Worm (Caenorhabditis elegans) whole organism, L1 larva: ENCODE measurements around the gene Y44A6D.6.
A peak's percentile ranks its signal among the peaks of the same experiment; 100 is the strongest.

Experiments
- C16A3.4 ChIP-seq: fragments of 150-350 bp; optimal IDR thresholded peaks from 2 replicates; lab custom pipeline; 2014; ENCODE audit warnings: missing biosample characterization, missing genetic modification characterization
- Y116A8C.19 ChIP-seq: sonication (generic microtip); optimal IDR thresholded peaks from 2 replicates; lab custom pipeline; 2016; ENCODE audit warnings: missing compliant biosample characterization, missing genetic modification characterization, borderline replicate concordance
- ama-1 ChIP-seq: fragments of 150-350 bp; optimal IDR thresholded peaks from 2 replicates; lab custom pipeline; 2014
- blmp-1 ChIP-seq: fragments of 150-350 bp; optimal IDR thresholded peaks from 2 replicates; lab custom pipeline; 2014; ENCODE audit warnings: missing biosample characterization, missing genetic modification characterization
- ceh-8 ChIP-seq: fragments of 200-800 bp; sonication (Bioruptor generic); optimal IDR thresholded peaks from 2 replicates; lab custom pipeline; 2018; ENCODE audit warnings: mild to moderate bottlenecking, missing genetic modification characterization, moderate library complexity, missing compliant biosample characterization
- ceh-82 ChIP-seq, 3 experiments: fragments of 150-350 bp in 1 of 3; sonication (generic microtip) in 2 of 3; optimal IDR thresholded peaks; 2 replicates each; lab custom pipeline; 2014 to 2017; ENCODE audit warnings: missing biosample characterization in 3 of 3, missing genetic modification characterization in 3 of 3
- ceh-88 ChIP-seq: fragments of 200-800 bp; sonication (Bioruptor generic); IDR thresholded peaks from 2 replicates; pipeline ENCODE4 v1.3.6; 2022; ENCODE audit warnings: missing genetic modification characterization, missing compliant biosample characterization
- ces-1 ChIP-seq: fragments of 150-350 bp; optimal IDR thresholded peaks from 2 replicates; lab custom pipeline; 2014; ENCODE audit warnings: missing biosample characterization, missing genetic modification reagents, missing genetic modification characterization
- dpl-1 ChIP-seq, 3 experiments: fragments of 150-350 bp in 2 of 3; sonication (generic microtip) in 1 of 3; optimal IDR thresholded peaks; 2 replicates each; lab custom pipeline; 2014 to 2017; ENCODE audit warnings: missing biosample characterization in 3 of 3, missing genetic modification characterization in 3 of 3, missing genetic modification reagents in 3 of 3
- efl-1 ChIP-seq, 4 experiments: fragments of 150-350 bp; optimal IDR thresholded peaks in 3 of 4; peaks in 1 of 4; 1 replicate in 1 of 4; 2 replicates in 3 of 4; lab custom pipeline; 2014; ENCODE audit warnings: missing biosample characterization in 2 of 4, missing genetic modification characterization in 2 of 4, missing genetic modification reagents in 2 of 4
- efl-3 ChIP-seq: fragments of 200-800 bp; sonication (Bioruptor generic); optimal IDR thresholded peaks from 2 replicates; lab custom pipeline; 2018; ENCODE audit warnings: mild to moderate bottlenecking, missing genetic modification characterization, missing compliant biosample characterization
- egl-13 ChIP-seq: sonication (generic microtip); optimal IDR thresholded peaks from 2 replicates; lab custom pipeline; 2016; ENCODE audit warnings: missing genotype, missing genetic modification reagents, missing genetic modification characterization, missing compliant biosample characterization
- egl-27 ChIP-seq, 2 experiments: fragments of 150-350 bp in 1 of 2; sonication (generic microtip); optimal IDR thresholded peaks; 3 replicates each; lab custom pipeline; 2017 to 2018; ENCODE audit warnings: missing biosample characterization in 2 of 2, missing genetic modification characterization in 2 of 2, missing genetic modification reagents in 2 of 2
- elt-3 ChIP-seq, 6 experiments: fragments of 150-350 bp in 1 of 6; sonication (generic microtip); optimal IDR thresholded peaks; 2 replicates each; lab custom pipeline; 2017 to 2018; ENCODE audit warnings: missing biosample characterization in 6 of 6, missing genetic modification characterization in 6 of 6, inconsistent platforms in 1 of 6
- fkh-10 ChIP-seq: sonication (generic microtip); optimal IDR thresholded peaks from 2 replicates; lab custom pipeline; 2017; ENCODE audit warnings: missing biosample characterization, missing genetic modification reagents, missing genetic modification characterization
- fkh-4 ChIP-seq: sonication (generic microtip); optimal IDR thresholded peaks from 2 replicates; lab custom pipeline; 2016; ENCODE audit warnings: missing compliant biosample characterization, missing genetic modification characterization, borderline replicate concordance
- fkh-8 ChIP-seq: sonication (generic microtip); optimal IDR thresholded peaks from 2 replicates; lab custom pipeline; 2016; ENCODE audit warnings: mild to moderate bottlenecking, missing genetic modification characterization, missing compliant biosample characterization
- fos-1 ChIP-seq: fragments of 150-350 bp; optimal IDR thresholded peaks from 2 replicates; lab custom pipeline; 2014; ENCODE audit warnings: missing biosample characterization, missing genetic modification characterization
- hlh-17 ChIP-seq: fragments of 200-800 bp; sonication (Bioruptor generic); optimal IDR thresholded peaks from 2 replicates; lab custom pipeline; 2018; ENCODE audit warnings: missing genetic modification characterization, mild to moderate bottlenecking, missing compliant biosample characterization, moderate library complexity, borderline replicate concordance
- hlh-4 ChIP-seq: sonication (generic microtip); optimal IDR thresholded peaks from 2 replicates; lab custom pipeline; 2016; ENCODE audit warnings: mild to moderate bottlenecking, missing genetic modification characterization, missing compliant biosample characterization
- hpl-2 ChIP-seq: fragments of 150-350 bp; optimal IDR thresholded peaks from 2 replicates; lab custom pipeline; 2014; ENCODE audit warnings: missing biosample characterization, missing genetic modification reagents, missing genetic modification characterization
- isw-1 ChIP-seq: fragments of 200-800 bp; sonication (Bioruptor generic); IDR thresholded peaks from 2 replicates; pipeline ENCODE4 v1.3.6; 2022; ENCODE audit warnings: missing genetic modification characterization, missing compliant biosample characterization
- lin-35 ChIP-seq, 2 experiments: fragments of 150-350 bp; optimal IDR thresholded peaks; 2 replicates each; lab custom pipeline; 2014; ENCODE audit warnings: missing biosample characterization in 2 of 2, missing genetic modification characterization in 2 of 2, missing genetic modification reagents in 2 of 2
- lin-39 ChIP-seq: fragments of 150-350 bp; optimal IDR thresholded peaks from 2 replicates; lab custom pipeline; 2014; ENCODE audit warnings: missing biosample characterization, missing genetic modification reagents, missing genetic modification characterization
- lir-3 ChIP-seq: sonication (generic microtip); optimal IDR thresholded peaks from 2 replicates; lab custom pipeline; 2016; ENCODE audit warnings: mild to moderate bottlenecking, missing genetic modification characterization, moderate library complexity, missing compliant biosample characterization; ENCODE audit not compliant: poor library complexity
- mab-9 ChIP-seq: fragments of 200-800 bp; sonication (Bioruptor generic); IDR thresholded peaks from 2 replicates; pipeline ENCODE4 v1.3.6; 2022; ENCODE audit warnings: missing genetic modification reagents, missing genetic modification characterization, missing compliant biosample characterization
- mdl-1 ChIP-seq, 2 experiments: fragments of 150-350 bp; optimal IDR thresholded peaks; 2 replicates each; lab custom pipeline; 2014 to 2017; ENCODE audit warnings: missing biosample characterization in 2 of 2, missing genetic modification characterization in 2 of 2, inconsistent platforms in 1 of 2
- mep-1 ChIP-seq: fragments of 150-350 bp; optimal IDR thresholded peaks from 2 replicates; lab custom pipeline; 2014; ENCODE audit warnings: missing biosample characterization, missing genetic modification characterization
- nhr-11 ChIP-seq: fragments of 150-350 bp; optimal IDR thresholded peaks from 2 replicates; lab custom pipeline; 2014; ENCODE audit warnings: missing biosample characterization, missing genetic modification characterization
- nhr-12 ChIP-seq: sonication (generic microtip); optimal IDR thresholded peaks from 2 replicates; lab custom pipeline; 2017; ENCODE audit warnings: missing biosample characterization, missing genetic modification characterization
- nhr-237 ChIP-seq: fragments of 150-350 bp; optimal IDR thresholded peaks from 2 replicates; lab custom pipeline; 2014; ENCODE audit warnings: missing biosample characterization, missing genetic modification characterization
- nhr-28 ChIP-seq: fragments of 150-350 bp; optimal IDR thresholded peaks from 2 replicates; lab custom pipeline; 2014; ENCODE audit warnings: missing biosample characterization, missing genetic modification characterization
- nhr-84 ChIP-seq: sonication (generic microtip); optimal IDR thresholded peaks from 2 replicates; lab custom pipeline; 2017; ENCODE audit warnings: missing biosample characterization, missing genetic modification characterization
- nhr-85 ChIP-seq: sonication (generic microtip); peaks from one replicate; lab custom pipeline; 2016; ENCODE audit warnings: missing genetic modification characterization, inconsistent platforms, missing compliant biosample characterization
- pax-3 ChIP-seq: fragments of 200-800 bp; sonication (Bioruptor generic); optimal IDR thresholded peaks from 2 replicates; lab custom pipeline; 2018; ENCODE audit warnings: mild to moderate bottlenecking, missing genetic modification characterization, moderate library complexity, missing compliant biosample characterization
- rnt-1 ChIP-seq: sonication (generic microtip); optimal IDR thresholded peaks from 2 replicates; lab custom pipeline; 2016; ENCODE audit warnings: mild to moderate bottlenecking, missing genetic modification characterization, moderate library complexity, missing compliant biosample characterization
- skn-1 ChIP-seq: fragments of 150-350 bp; optimal IDR thresholded peaks from 2 replicates; lab custom pipeline; 2014; ENCODE audit warnings: missing biosample characterization, missing genetic modification characterization
- snpc-4 ChIP-seq: fragments of 150-350 bp; optimal IDR thresholded peaks from 2 replicates; lab custom pipeline; 2014; ENCODE audit warnings: missing biosample characterization, missing genetic modification characterization
- snu-23 ChIP-seq: sonication (generic microtip); optimal IDR thresholded peaks from 2 replicates; lab custom pipeline; 2016; ENCODE audit warnings: missing genetic modification characterization, missing compliant biosample characterization
- sox-4 ChIP-seq: sonication (generic microtip); optimal IDR thresholded peaks from 2 replicates; lab custom pipeline; 2016; ENCODE audit warnings: missing genetic modification characterization, missing compliant biosample characterization
- swsn-7 ChIP-seq: sonication (generic microtip); optimal IDR thresholded peaks from 2 replicates; lab custom pipeline; 2016; ENCODE audit warnings: missing genetic modification characterization, missing compliant biosample characterization
- tbx-2 ChIP-seq: sonication (generic microtip); optimal IDR thresholded peaks from 2 replicates; lab custom pipeline; 2016; ENCODE audit warnings: missing genetic modification characterization, missing compliant biosample characterization
- tlp-1 ChIP-seq: fragments of 150-350 bp; optimal IDR thresholded peaks from 2 replicates; lab custom pipeline; 2014; ENCODE audit warnings: missing biosample characterization, missing genetic modification characterization
- unc-130 ChIP-seq: fragments of 150-350 bp; optimal IDR thresholded peaks from 2 replicates; lab custom pipeline; 2017; ENCODE audit warnings: missing biosample characterization, missing genetic modification characterization, inconsistent platforms
- unc-30 ChIP-seq: sonication (generic microtip); optimal IDR thresholded peaks from 2 replicates; lab custom pipeline; 2017; ENCODE audit warnings: missing biosample characterization, missing genetic modification characterization
- unc-62 ChIP-seq: fragments of 150-350 bp; optimal IDR thresholded peaks from 2 replicates; lab custom pipeline; 2014; ENCODE audit warnings: missing biosample characterization, missing genetic modification reagents, missing genetic modification characterization
- unc-86 ChIP-seq: sonication (generic microtip); optimal IDR thresholded peaks from 2 replicates; lab custom pipeline; 2016; ENCODE audit warnings: missing genetic modification characterization, missing compliant biosample characterization
- unc-98 ChIP-seq: fragments of 200-800 bp; sonication (Bioruptor generic); IDR thresholded peaks from 2 replicates; pipeline ENCODE4 v1.3.6; 2022; ENCODE audit warnings: missing genetic modification characterization, missing compliant biosample characterization
- xbp-1 ChIP-seq: sonication (generic microtip); optimal IDR thresholded peaks from 2 replicates; lab custom pipeline; 2016; ENCODE audit warnings: missing genetic modification characterization, missing compliant biosample characterization
- zag-1 ChIP-seq: fragments of 150-350 bp; optimal IDR thresholded peaks from 2 replicates; lab custom pipeline; 2014; ENCODE audit warnings: missing biosample characterization, missing genetic modification characterization
- zip-4 ChIP-seq: fragments of 200-800 bp; sonication (Bioruptor generic); optimal IDR thresholded peaks from 2 replicates; lab custom pipeline; 2018; ENCODE audit warnings: mild to moderate bottlenecking, missing genetic modification characterization, moderate library complexity, missing compliant biosample characterization
- ztf-11 ChIP-seq, 2 experiments: sonication (generic microtip); optimal IDR thresholded peaks; 2 replicates each; lab custom pipeline; 2016 to 2017; ENCODE audit warnings: missing genetic modification characterization in 2 of 2, missing biosample characterization in 1 of 2, missing compliant biosample characterization in 1 of 2
- ztf-4 ChIP-seq: fragments of 150-350 bp; optimal IDR thresholded peaks from 2 replicates; lab custom pipeline; 2014; ENCODE audit warnings: missing biosample characterization, missing genetic modification characterization

Gene Y44A6D.6

ce11 chrV:20776761-20777160 lies 30.4 kb upstream of the Y44A6D.6 start (continued):
- TF ChIP-seq isw-1 (GFP tag; lab: Robert Waterston, UW) (peak; percentile 20; the same call in 1 of the 2 replicates), rnt-1 (peak; percentile 55), blmp-1 (no peak), lin-35 (GFP tag; optimal IDR thresholded peaks at IDR 0.05; lab: Kevin White, UChicago) (peak; percentile 64 to 73), ztf-4 (tag; lab: Kevin White, UChicago) (peak; percentile 30), unc-62 (GFP tag; lab: Kevin White, UChicago) (no peak), tbx-2 (tag; lab: Kevin White, UChicago) (peak; percentile 69), efl-1 (optimal IDR thresholded peaks at IDR 0.05; lab: Kevin White, UChicago) (peak; percentile 37), efl-1 (GFP tag; optimal IDR thresholded peaks at IDR 0.05 in 1 of 2; lab: Kevin White, UChicago) (peak in 1 of 2 experiments; percentile 72), mdl-1 (tag; optimal IDR thresholded peaks at IDR 0.05; lab: Kevin White, UChicago) (peak in 1 of 2 experiments; percentile 88), ama-1 (peak; percentile 46), unc-86 (tag; lab: Kevin White, UChicago) (no peak), hlh-4 (tag; lab: Kevin White, UChicago) (no peak), ztf-11 (tag; optimal IDR thresholded peaks at IDR 0.05; lab: Kevin White, UChicago) (no peak), tlp-1 (tag; lab: Kevin White, UChicago) (no peak), mab-9 (no peak), lir-3 (tag; lab: Kevin White, UChicago) (peak; percentile 8), snpc-4 (tag; lab: Kevin White, UChicago) (no peak), nhr-237 (tag; lab: Kevin White, UChicago) (peak; percentile 69), snu-23 (GFP tag; lab: Kevin White, UChicago) (peak; percentile 80), fkh-4 (tag; lab: Kevin White, UChicago) (no peak), nhr-84 (tag; lab: Kevin White, UChicago) (no peak), egl-13 (tag; lab: Kevin White, UChicago) (peak; percentile 37), nhr-12 (tag; lab: Kevin White, UChicago) (no peak), lin-39 (tag; lab: Kevin White, UChicago) (no peak), skn-1 (tag; lab: Kevin White, UChicago) (peak; percentile 54), nhr-11 (tag; lab: Kevin White, UChicago) (no peak), ceh-82 (tag; optimal IDR thresholded peaks at IDR 0.05; lab: Kevin White, UChicago) (peak; percentile 33 to 66 (median 42)), C16A3.4 (tag; lab: Kevin White, UChicago) (peak; percentile 21), ces-1 (no peak), hpl-2 (GFP tag; lab: Kevin White, UChicago) (no peak), ceh-88 (GFP tag; lab: Robert Waterston, UW) (no peak), unc-98 (GFP tag; lab: Robert Waterston, UW) (no peak), Y116A8C.19 (tag; lab: Kevin White, UChicago) (no peak), efl-3 (GFP tag; lab: Kevin White, UChicago) (no peak), nhr-85 (tag; lab: Kevin White, UChicago) (no peak), ceh-8 (GFP tag; lab: Kevin White, UChicago) (peak; percentile 23), swsn-7 (tag; lab: Kevin White, UChicago) (peak; percentile 74), fos-1 (tag; lab: Kevin White, UChicago) (no peak), fkh-8 (tag; lab: Kevin White, UChicago) (peak; percentile 90), egl-27 (tag; optimal IDR thresholded peaks at IDR 0.05; lab: Kevin White, UChicago) (no peak), dpl-1 (GFP tag; optimal IDR thresholded peaks at IDR 0.05; lab: Kevin White, UChicago) (peak in 2 of 3 experiments; percentile 5 to 42), fkh-10 (GFP tag; lab: Kevin White, UChicago) (peak; percentile 52), nhr-28 (tag; lab: Kevin White, UChicago) (no peak), sox-4 (tag; lab: Kevin White, UChicago) (no peak), pax-3 (peak; percentile 29), xbp-1 (peak; percentile 43), hlh-17 (GFP tag; lab: Kevin White, UChicago) (no peak), elt-3 (tag; optimal IDR thresholded peaks at IDR 0.05; lab: Kevin White, UChicago) (no peak), zag-1 (no peak), mep-1 (tag; lab: Kevin White, UChicago) (peak; percentile 67), unc-30 (tag; lab: Kevin White, UChicago) (no peak), zip-4 (GFP tag; lab: Kevin White, UChicago) (no peak), unc-130 (tag; lab: Kevin White, UChicago) (peak; percentile 19)
